Worm (Caenorhabditis elegans): ENCODE data around the gene dpf-4.

The dpf-4 gene

ce11 chrIII:5874664-5875417, 15.7 kb downstream of the dpf-4 start:
- TF ChIP-seq flt-1 (GFP tag; IDR thresholded peaks at IDR 0.05) (no peak), aly-1 (tag; optimal IDR thresholded peaks at IDR 0.05) (no peak), scrt-1 (GFP tag; IDR thresholded peaks at IDR 0.05) (no peak), pes-1 (GFP tag; IDR thresholded peaks at IDR 0.05) (no peak), tra-4 (tag; optimal IDR thresholded peaks at IDR 0.05) (no peak), ceh-36 (tag; optimal IDR thresholded peaks at IDR 0.05) (no peak), hmbx-1 (tag; optimal IDR thresholded peaks at IDR 0.05) (no peak), tbx-11 (GFP tag; IDR thresholded peaks at IDR 0.05) (no peak), F13C5.2 (tag; optimal IDR thresholded peaks at IDR 0.05) (no peak), hnd-1 (tag; optimal IDR thresholded peaks at IDR 0.05) (no peak), ets-7 (tag; optimal IDR thresholded peaks at IDR 0.05) (no peak), B0310.2 (tag; optimal IDR thresholded peaks at IDR 0.05) (no peak), hmg-4 (GFP tag; optimal IDR thresholded peaks at IDR 0.05) (no peak), ama-1 (optimal IDR thresholded peaks at IDR 0.05) (no peak), sea-1 (GFP tag; conservative IDR thresholded peaks at IDR 0.05) (no peak), ceh-13 (GFP tag; optimal IDR thresholded peaks at IDR 0.05) (no peak), tbx-37 (GFP tag; conservative IDR thresholded peaks at IDR 0.05) (no peak)

- TF ChIP-seq hmg-4 (GFP tag; optimal IDR thresholded peaks at IDR 0.05) (no peak), B0310.2 (tag; optimal IDR thresholded peaks at IDR 0.05) (no peak), hmbx-1 (tag; optimal IDR thresholded peaks at IDR 0.05) (no peak), ceh-13 (GFP tag; optimal IDR thresholded peaks at IDR 0.05) (no peak), F13C5.2 (tag; optimal IDR thresholded peaks at IDR 0.05) (no peak), ceh-36 (tag; optimal IDR thresholded peaks at IDR 0.05) (no peak), tbx-11 (GFP tag; IDR thresholded peaks at IDR 0.05) (no peak), aly-1 (tag; optimal IDR thresholded peaks at IDR 0.05) (no peak), ets-7 (tag; optimal IDR thresholded peaks at IDR 0.05) (no peak)
Observed at ce11 chrIII:5875418-5875702, 16.3 kb downstream of the dpf-4 start.

- TF ChIP-seq tra-4 (tag; optimal IDR thresholded peaks at IDR 0.05), result no peak
- no peak for TF ChIP-seq B0310.2 (tag; optimal IDR thresholded peaks at IDR 0.05)
- no peak for TF ChIP-seq hmbx-1 (tag; optimal IDR thresholded peaks at IDR 0.05)
- no peak for TF ChIP-seq scrt-1 (GFP tag; IDR thresholded peaks at IDR 0.05)
- no peak for TF ChIP-seq hmg-4 (GFP tag; optimal IDR thresholded peaks at IDR 0.05)
- no peak for TF ChIP-seq flt-1 (GFP tag; IDR thresholded peaks at IDR 0.05)
- no peak for TF ChIP-seq ama-1 (optimal IDR thresholded peaks at IDR 0.05)
- no peak for TF ChIP-seq tbx-37 (GFP tag; conservative IDR thresholded peaks at IDR 0.05)
- no peak for TF ChIP-seq pes-1 (GFP tag; IDR thresholded peaks at IDR 0.05)
- TF ChIP-seq aly-1 (tag; optimal IDR thresholded peaks at IDR 0.05), result no peak
Observed at ce11 chrIII:5875705-5876104, 16.6 kb downstream of the dpf-4 start.

- TF ChIP-seq aly-1 (tag; optimal IDR thresholded peaks at IDR 0.05), result no peak
- TF ChIP-seq tbx-37 (GFP tag; conservative IDR thresholded peaks at IDR 0.05), result no peak
- TF ChIP-seq ceh-36 (tag; optimal IDR thresholded peaks at IDR 0.05), result no peak
- TF ChIP-seq scrt-1 (GFP tag; IDR thresholded peaks at IDR 0.05), result no peak
- no peak for TF ChIP-seq hnd-1 (tag; optimal IDR thresholded peaks at IDR 0.05)
- TF ChIP-seq hmbx-1 (tag; optimal IDR thresholded peaks at IDR 0.05), result no peak
- no peak for TF ChIP-seq sea-1 (GFP tag; conservative IDR thresholded peaks at IDR 0.05)
- TF ChIP-seq tra-4 (tag; optimal IDR thresholded peaks at IDR 0.05), result no peak
- TF ChIP-seq hmg-4 (GFP tag; optimal IDR thresholded peaks at IDR 0.05), result no peak
- no peak for TF ChIP-seq ama-1 (optimal IDR thresholded peaks at IDR 0.05)
- TF ChIP-seq flt-1 (GFP tag; IDR thresholded peaks at IDR 0.05), result no peak
- no peak for TF ChIP-seq F13C5.2 (tag; optimal IDR thresholded peaks at IDR 0.05)
- TF ChIP-seq ceh-13 (GFP tag; optimal IDR thresholded peaks at IDR 0.05), result no peak
Observed at ce11 chrIII:5876140-5876675, 17.1 kb downstream of the dpf-4 start, which contains the start of gene aldo-2. Gene aldo-2 (minus strand): TSS chrIII:5876625.

- no peak for TF ChIP-seq ets-7 (tag; optimal IDR thresholded peaks at IDR 0.05)
- no peak for TF ChIP-seq aly-1 (tag; optimal IDR thresholded peaks at IDR 0.05)
- TF ChIP-seq pes-1 (GFP tag; IDR thresholded peaks at IDR 0.05), result no peak
- no peak for TF ChIP-seq tbx-37 (GFP tag; conservative IDR thresholded peaks at IDR 0.05)
- no peak for TF ChIP-seq hmbx-1 (tag; optimal IDR thresholded peaks at IDR 0.05)
- no peak for TF ChIP-seq ceh-36 (tag; optimal IDR thresholded peaks at IDR 0.05)
Observed at ce11 chrIII:5876867-5877641, 17.9 kb downstream of the dpf-4 start.

ce11 chrIII:5878215-5878614, 19.1 kb downstream of the dpf-4 start, which contains the start of the genes mig-21 and F01F1.2:
Gene mig-21 (minus strand): TSS chrIII:5878380.
Gene F01F1.2 (plus strand): TSS chrIII:5878554.
- TF ChIP-seq hmbx-1 (tag; optimal IDR thresholded peaks at IDR 0.05) (no peak), scrt-1 (GFP tag; IDR thresholded peaks at IDR 0.05) (no peak)

- TF ChIP-seq pes-1 (GFP tag; IDR thresholded peaks at IDR 0.05), result no peak
- TF ChIP-seq hmg-4 (GFP tag; optimal IDR thresholded peaks at IDR 0.05), result no peak
- no peak for TF ChIP-seq scrt-1 (GFP tag; IDR thresholded peaks at IDR 0.05)
- TF ChIP-seq hnd-1 (tag; optimal IDR thresholded peaks at IDR 0.05), result no peak
- TF ChIP-seq hmbx-1 (tag; optimal IDR thresholded peaks at IDR 0.05), result no peak
- TF ChIP-seq sea-1 (GFP tag; conservative IDR thresholded peaks at IDR 0.05), result no peak
- no peak for TF ChIP-seq ama-1 (optimal IDR thresholded peaks at IDR 0.05)
- no peak for TF ChIP-seq aly-1 (tag; optimal IDR thresholded peaks at IDR 0.05)
- TF ChIP-seq flt-1 (GFP tag; IDR thresholded peaks at IDR 0.05), result no peak
- no peak for TF ChIP-seq F13C5.2 (tag; optimal IDR thresholded peaks at IDR 0.05)
- no peak for TF ChIP-seq ceh-13 (GFP tag; optimal IDR thresholded peaks at IDR 0.05)
- TF ChIP-seq tra-4 (tag; optimal IDR thresholded peaks at IDR 0.05), result no peak
- no peak for TF ChIP-seq tbx-37 (GFP tag; conservative IDR thresholded peaks at IDR 0.05)
- no peak for TF ChIP-seq ceh-36 (tag; optimal IDR thresholded peaks at IDR 0.05)
- no peak for TF ChIP-seq tbx-11 (GFP tag; IDR thresholded peaks at IDR 0.05)
- no peak for TF ChIP-seq B0310.2 (tag; optimal IDR thresholded peaks at IDR 0.05)
- TF ChIP-seq ets-7 (tag; optimal IDR thresholded peaks at IDR 0.05), result no peak
Observed at ce11 chrIII:5879291-5879968, 20.3 kb downstream of the dpf-4 start, which contains the start of gene hpo-10. Gene hpo-10 (plus strand): TSS chrIII:5879489.

Measured in whole organism, early embryonic.